Worm (Caenorhabditis elegans): Measurements from ENCODE around the gene F43D2.3.

ce11 chrV:14610781-14611180 lies 20.9 kb upstream of the F43D2.3 start:
- TF ChIP-seq hlh-15 (tag; optimal IDR thresholded peaks at IDR 0.05) (no peak), tbx-7 (tag; optimal IDR thresholded peaks at IDR 0.05) (no peak)

Data from whole organism, late embryonic.